Worm (Caenorhabditis elegans) whole organism, L2 larva: Measurements from ENCODE around the gene cdr-7.

Source experiments
- C34F6.9 ChIP-seq: fragments of 150-350 bp; optimal IDR thresholded peaks from 2 replicates; lab custom pipeline; 2014; ENCODE audit warnings: missing biosample characterization, missing genetic modification characterization
- R02D3.7 ChIP-seq: fragments of 150-350 bp; optimal IDR thresholded peaks from 2 replicates; lab custom pipeline; 2014; ENCODE audit warnings: missing biosample characterization, missing genetic modification characterization
- ama-1 ChIP-seq: fragments of 150-350 bp; optimal IDR thresholded peaks from 2 replicates; lab custom pipeline; 2018; ENCODE audit warnings: inconsistent platforms
- blmp-1 ChIP-seq: sonication (generic microtip); optimal IDR thresholded peaks from 2 replicates; lab custom pipeline; 2017; ENCODE audit warnings: missing genetic modification characterization, mild to moderate bottlenecking, missing compliant biosample characterization, antibody characterized with exemption, moderate library complexity; ENCODE audit not compliant: insufficient read depth
- ceh-16 ChIP-seq: fragments of 150-350 bp; optimal IDR thresholded peaks from 2 replicates; lab custom pipeline; 2014; ENCODE audit warnings: missing biosample characterization, missing genetic modification characterization
- ceh-82 ChIP-seq: fragments of 150-350 bp; optimal IDR thresholded peaks from 2 replicates; lab custom pipeline; 2014; ENCODE audit warnings: missing biosample characterization, missing genetic modification characterization
- crh-2 ChIP-seq: sonication (generic microtip); optimal IDR thresholded peaks from 2 replicates; lab custom pipeline; 2017; ENCODE audit warnings: missing biosample characterization, missing genetic modification characterization
- egl-27 ChIP-seq: sonication (generic microtip); optimal IDR thresholded peaks from 3 replicates; lab custom pipeline; 2017; ENCODE audit warnings: missing biosample characterization, missing genetic modification reagents, missing genetic modification characterization
- elt-1 ChIP-seq: fragments of 150-350 bp; optimal IDR thresholded peaks from 2 replicates; lab custom pipeline; 2014; ENCODE audit warnings: missing biosample characterization, missing genetic modification characterization
- elt-3 ChIP-seq: sonication (generic microtip); optimal IDR thresholded peaks from 2 replicates; lab custom pipeline; 2017; ENCODE audit warnings: missing biosample characterization, missing genetic modification characterization
- fos-1 ChIP-seq: fragments of 150-350 bp; optimal IDR thresholded peaks from 2 replicates; lab custom pipeline; 2014; ENCODE audit warnings: missing biosample characterization, missing genetic modification characterization
- gmeb-1 ChIP-seq: fragments of 150-350 bp; optimal IDR thresholded peaks from 2 replicates; lab custom pipeline; 2014; ENCODE audit warnings: missing biosample characterization, missing genetic modification characterization
- lin-13 ChIP-seq: fragments of 150-350 bp; optimal IDR thresholded peaks from 2 replicates; lab custom pipeline; 2014; ENCODE audit warnings: missing biosample characterization, missing genetic modification reagents, missing genetic modification characterization
- lin-39 ChIP-seq: fragments of 150-350 bp; optimal IDR thresholded peaks from 2 replicates; lab custom pipeline; 2014; ENCODE audit warnings: missing biosample characterization, missing genetic modification reagents, missing genetic modification characterization
- lsy-2 ChIP-seq, 2 experiments: fragments of 150-350 bp in 1 of 2; sonication (generic microtip) in 1 of 2; optimal IDR thresholded peaks; 2 replicates each; lab custom pipeline; 2014 to 2017; ENCODE audit warnings: missing biosample characterization in 2 of 2, missing genetic modification characterization in 2 of 2
- mab-5 ChIP-seq: fragments of 150-350 bp; optimal IDR thresholded peaks from 2 replicates; lab custom pipeline; 2014; ENCODE audit warnings: missing biosample characterization, missing genetic modification characterization
- mbf-1 ChIP-seq: sonication (generic microtip); optimal IDR thresholded peaks from 2 replicates; lab custom pipeline; 2017; ENCODE audit warnings: missing biosample characterization, missing genetic modification characterization
- mdl-1 ChIP-seq, 2 experiments: fragments of 150-350 bp in 1 of 2; sonication (generic microtip) in 1 of 2; optimal IDR thresholded peaks; 2 replicates each; lab custom pipeline; 2017; ENCODE audit warnings: missing biosample characterization in 2 of 2, missing genetic modification characterization in 2 of 2
- nhr-10 ChIP-seq: sonication (generic microtip); optimal IDR thresholded peaks from 2 replicates; lab custom pipeline; 2017; ENCODE audit warnings: missing biosample characterization, missing genetic modification characterization
- nhr-11 ChIP-seq: fragments of 150-350 bp; optimal IDR thresholded peaks from 2 replicates; lab custom pipeline; 2014; ENCODE audit warnings: missing biosample characterization, missing genetic modification characterization
- nhr-12 ChIP-seq: fragments of 150-350 bp; optimal IDR thresholded peaks from 2 replicates; lab custom pipeline; 2014; ENCODE audit warnings: missing biosample characterization, missing genetic modification characterization
- nhr-129 ChIP-seq: fragments of 150-350 bp; optimal IDR thresholded peaks from 2 replicates; lab custom pipeline; 2014; ENCODE audit warnings: missing biosample characterization, missing genetic modification characterization
- nhr-21 ChIP-seq: fragments of 150-350 bp; optimal IDR thresholded peaks from 2 replicates; lab custom pipeline; 2014; ENCODE audit warnings: missing biosample characterization, missing genetic modification characterization
- nhr-237 ChIP-seq: fragments of 150-350 bp; optimal IDR thresholded peaks from 2 replicates; lab custom pipeline; 2014; ENCODE audit warnings: missing biosample characterization, missing genetic modification characterization
- nhr-25 ChIP-seq: fragments of 150-350 bp; sonication (generic microtip); optimal IDR thresholded peaks from 3 replicates; lab custom pipeline; 2014; ENCODE audit warnings: missing biosample characterization, missing genetic modification characterization
- nhr-6 ChIP-seq: fragments of 150-350 bp; optimal IDR thresholded peaks from 2 replicates; lab custom pipeline; 2014; ENCODE audit warnings: missing biosample characterization, missing genetic modification characterization
- nhr-77 ChIP-seq: fragments of 150-350 bp; optimal IDR thresholded peaks from 2 replicates; lab custom pipeline; 2014; ENCODE audit warnings: missing biosample characterization, missing genetic modification characterization
- peb-1 ChIP-seq: fragments of 150-350 bp; optimal IDR thresholded peaks from 2 replicates; lab custom pipeline; 2014; ENCODE audit warnings: missing biosample characterization, missing genetic modification characterization
- skn-1 ChIP-seq: sonication (generic microtip); optimal IDR thresholded peaks from 2 replicates; lab custom pipeline; 2017; ENCODE audit warnings: missing biosample characterization, missing genetic modification characterization
- sma-9 ChIP-seq, 2 experiments: fragments of 150-350 bp in 1 of 2; sonication (generic microtip) in 1 of 2; optimal IDR thresholded peaks; 2 replicates each; lab custom pipeline; 2014 to 2016; ENCODE audit warnings: missing genetic modification characterization in 2 of 2, mild to moderate bottlenecking in 1 of 2, missing biosample characterization in 1 of 2, missing compliant biosample characterization in 1 of 2, missing genetic modification reagents in 1 of 2, moderate library complexity in 1 of 2
- snpc-4 ChIP-seq: fragments of 150-350 bp; optimal IDR thresholded peaks from 2 replicates; lab custom pipeline; 2014; ENCODE audit warnings: missing biosample characterization, missing genetic modification characterization
- unc-39 ChIP-seq: fragments of 150-350 bp; optimal IDR thresholded peaks from 2 replicates; lab custom pipeline; 2014; ENCODE audit warnings: missing biosample characterization, missing genetic modification characterization
- unc-55 ChIP-seq: fragments of 150-350 bp; sonication (generic microtip); optimal IDR thresholded peaks from 3 replicates; lab custom pipeline; 2014; ENCODE audit warnings: missing biosample characterization, missing genetic modification reagents, missing genetic modification characterization
- unc-62 ChIP-seq: fragments of 150-350 bp; optimal IDR thresholded peaks from 2 replicates; lab custom pipeline; 2014; ENCODE audit warnings: missing biosample characterization, missing genetic modification reagents, missing genetic modification characterization
- ztf-1 ChIP-seq: fragments of 200-800 bp; sonication (Bioruptor generic); conservative IDR thresholded peaks from 2 replicates; pipeline ENCODE4 v1.3.6; 2022; ENCODE audit warnings: missing genetic modification characterization, missing compliant biosample characterization
- ztf-11 ChIP-seq: sonication (generic microtip); optimal IDR thresholded peaks from 2 replicates; lab custom pipeline; 2017; ENCODE audit warnings: missing biosample characterization, missing genetic modification characterization
- ztf-4 ChIP-seq: fragments of 150-350 bp; optimal IDR thresholded peaks from 2 replicates; lab custom pipeline; 2014; ENCODE audit warnings: missing biosample characterization, missing genetic modification characterization

The cdr-7 gene

DNA sequence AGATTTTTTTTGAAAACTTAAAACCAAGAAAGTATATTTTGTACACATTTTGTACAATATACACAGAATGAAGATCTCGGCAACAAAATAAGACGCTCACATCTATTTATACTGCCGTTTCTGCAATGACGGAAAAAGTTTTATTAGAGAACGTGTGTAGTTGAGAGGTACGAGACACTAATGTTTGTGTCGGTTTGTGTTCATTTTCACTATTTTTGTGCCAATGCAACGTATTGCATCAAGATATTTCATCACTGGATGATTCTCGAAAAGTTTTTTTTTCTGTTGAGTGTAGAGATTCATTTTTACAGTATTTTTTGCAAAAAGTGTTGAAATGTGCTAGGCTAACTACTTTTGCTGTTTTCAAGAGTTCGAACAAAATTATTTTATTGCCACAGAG lies 2.9 kb downstream of the cdr-7 start:
- peak; percentile 53 for TF ChIP-seq unc-55 (GFP tag; lab: Kevin White, UChicago)
- TF ChIP-seq egl-27 (tag; lab: Kevin White, UChicago): no peak
- peak; percentile 83 for TF ChIP-seq nhr-129 (tag; lab: Kevin White, UChicago)
- peak; percentile 44 for TF ChIP-seq fos-1 (tag; lab: Kevin White, UChicago)
- TF ChIP-seq lin-13: no peak
- peak; percentile 51 for TF ChIP-seq sma-9 (GFP tag; optimal IDR thresholded peaks at IDR 0.05; lab: Kevin White, UChicago)
- no peak for TF ChIP-seq sma-9 (tag; optimal IDR thresholded peaks at IDR 0.05; lab: Kevin White, UChicago)
- peak in 1 of 2 experiments; percentile 48 for TF ChIP-seq lsy-2 (tag; optimal IDR thresholded peaks at IDR 0.05; lab: Kevin White, UChicago)
- peak; percentile 7 for TF ChIP-seq gmeb-1 (tag; lab: Kevin White, UChicago)
- TF ChIP-seq C34F6.9 (tag; lab: Kevin White, UChicago): peak; percentile 37
- no peak for TF ChIP-seq nhr-11
- TF ChIP-seq mab-5 (tag; lab: Kevin White, UChicago): no peak
- no peak for TF ChIP-seq nhr-25 (tag; lab: Kevin White, UChicago)
- TF ChIP-seq, all 48 proteins: peak for 7

DNA sequence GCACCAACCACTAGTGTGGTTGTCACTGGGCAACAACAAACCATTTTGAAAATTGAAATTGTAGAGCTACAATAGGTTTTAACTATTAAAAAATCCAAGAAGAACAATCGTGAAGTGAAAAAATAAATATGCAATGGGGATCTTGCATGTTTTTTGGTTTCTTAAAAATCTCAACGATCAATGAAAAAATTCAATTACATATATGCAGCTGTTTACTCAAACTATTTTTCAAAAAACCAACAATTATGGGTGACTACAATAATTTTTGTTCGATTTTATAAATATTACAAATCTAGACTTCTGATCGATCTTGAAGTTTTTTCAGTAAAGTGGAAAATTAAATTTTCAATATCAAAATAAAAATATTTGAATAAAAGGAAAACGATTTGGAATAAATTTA lies 3.4 kb downstream of the cdr-7 start, which contains the start of gene cdr-4:
Gene cdr-4, minus strand, starts transcription at position 101 of the 400 bp plus-strand sequence.
- TF ChIP-seq ceh-16 (no peak), mbf-1 (no peak), elt-3 (tag; lab: Kevin White, UChicago) (no peak), peb-1 (tag; lab: Kevin White, UChicago) (no peak), skn-1 (no peak), ceh-82 (tag; lab: Kevin White, UChicago) (no peak), ztf-1 (GFP tag; lab: Robert Waterston, UW) (no peak), ama-1 (no peak), nhr-129 (tag; lab: Kevin White, UChicago) (no peak), unc-55 (GFP tag; lab: Kevin White, UChicago) (no peak), unc-39 (tag; lab: Kevin White, UChicago) (no peak), nhr-6 (tag; lab: Kevin White, UChicago) (no peak), nhr-11 (no peak), unc-62 (GFP tag; lab: Kevin White, UChicago) (no peak)

DNA sequence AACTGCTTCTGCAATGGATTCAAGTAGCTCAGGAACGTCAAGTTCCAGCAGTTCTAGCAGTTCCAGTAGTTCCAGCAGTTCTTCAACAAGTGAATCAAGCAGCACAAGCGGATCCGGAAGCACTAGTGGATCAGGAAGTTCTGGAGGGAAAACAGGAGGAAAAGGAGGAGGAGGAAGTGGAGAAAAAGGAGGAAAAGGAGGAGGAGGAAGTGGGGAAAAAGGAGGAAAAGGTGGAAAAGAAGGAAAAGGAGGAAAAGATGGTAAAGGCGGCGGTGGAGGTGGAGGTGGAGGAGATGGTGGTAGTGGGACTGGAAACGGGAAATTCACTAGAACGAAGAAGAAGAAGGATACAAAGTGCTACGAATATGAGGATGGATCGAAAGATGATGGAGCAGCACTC lies 5.4 kb downstream of the cdr-7 start:
- TF ChIP-seq C34F6.9 (tag; lab: Kevin White, UChicago) (no peak), nhr-21 (tag; lab: Kevin White, UChicago) (no peak), nhr-6 (tag; lab: Kevin White, UChicago) (no peak), nhr-10 (no peak), blmp-1 (tag; lab: Kevin White, UChicago) (no peak), crh-2 (tag; lab: Kevin White, UChicago) (no peak), snpc-4 (tag; lab: Kevin White, UChicago) (no peak), nhr-77 (tag; lab: Kevin White, UChicago) (no peak), peb-1 (tag; lab: Kevin White, UChicago) (no peak), mdl-1 (tag; optimal IDR thresholded peaks at IDR 0.05; lab: Kevin White, UChicago) (no peak), mab-5 (tag; lab: Kevin White, UChicago) (no peak), lin-13 (no peak), nhr-237 (tag; lab: Kevin White, UChicago) (no peak), R02D3.7 (tag; lab: Kevin White, UChicago) (no peak), egl-27 (tag; lab: Kevin White, UChicago) (no peak), lin-39 (no peak), nhr-12 (tag; lab: Kevin White, UChicago) (no peak), nhr-11 (no peak), ztf-4 (tag; lab: Kevin White, UChicago) (no peak)
- TF ChIP-seq, all 48 proteins: peak for 0

DNA sequence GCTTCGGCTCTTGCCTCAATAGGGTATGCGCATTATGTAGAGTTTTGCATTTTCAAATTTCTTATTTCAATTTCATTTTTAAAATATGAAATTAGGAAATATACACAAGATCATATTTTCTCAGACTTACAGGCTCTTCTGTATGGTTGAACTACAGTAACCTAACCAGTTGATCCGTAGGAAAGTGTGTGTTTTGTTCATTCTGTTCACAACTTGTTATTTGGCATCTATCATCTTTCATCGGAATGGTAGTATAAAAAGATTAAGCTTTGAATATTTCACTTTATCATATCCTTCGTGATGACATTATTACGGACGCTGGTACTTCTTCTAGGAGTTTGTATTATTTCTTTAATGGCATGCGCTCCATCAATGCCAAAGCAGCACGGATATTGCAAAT lies 6.0 kb downstream of the cdr-7 start, which contains the start of gene K01D12.10:
Gene K01D12.10, plus strand, starts transcription at position 301 of the 400 bp plus-strand sequence.
- TF ChIP-seq nhr-21 (tag; lab: Kevin White, UChicago) (no peak), mbf-1 (no peak), ztf-11 (tag; lab: Kevin White, UChicago) (no peak), skn-1 (no peak), elt-1 (tag; lab: Kevin White, UChicago) (no peak), nhr-129 (tag; lab: Kevin White, UChicago) (no peak), ztf-4 (tag; lab: Kevin White, UChicago) (no peak)
